Worm (Caenorhabditis elegans) whole organism, L1 larva: ENCODE results near the gene symk-1.

Experiments used
- C16A3.4 ChIP-seq: fragments of 150-350 bp; optimal IDR thresholded peaks from 2 replicates; lab custom pipeline; 2014; ENCODE audit warnings: missing biosample characterization, missing genetic modification characterization
- ama-1 ChIP-seq: fragments of 150-350 bp; optimal IDR thresholded peaks from 2 replicates; lab custom pipeline; 2014
- blmp-1 ChIP-seq: fragments of 150-350 bp; optimal IDR thresholded peaks from 2 replicates; lab custom pipeline; 2014; ENCODE audit warnings: missing biosample characterization, missing genetic modification characterization
- ceh-82 ChIP-seq, 3 experiments: fragments of 150-350 bp in 1 of 3; sonication (generic microtip) in 2 of 3; optimal IDR thresholded peaks; 2 replicates each; lab custom pipeline; 2014 to 2017; ENCODE audit warnings: missing biosample characterization in 3 of 3, missing genetic modification characterization in 3 of 3
- ces-1 ChIP-seq: fragments of 150-350 bp; optimal IDR thresholded peaks from 2 replicates; lab custom pipeline; 2014; ENCODE audit warnings: missing biosample characterization, missing genetic modification reagents, missing genetic modification characterization
- dpl-1 ChIP-seq, 3 experiments: fragments of 150-350 bp in 2 of 3; sonication (generic microtip) in 1 of 3; optimal IDR thresholded peaks; 2 replicates each; lab custom pipeline; 2014 to 2017; ENCODE audit warnings: missing biosample characterization in 3 of 3, missing genetic modification characterization in 3 of 3, missing genetic modification reagents in 3 of 3
- dsc-1 ChIP-seq: sonication (generic microtip); optimal IDR thresholded peaks from 2 replicates; lab custom pipeline; 2016; ENCODE audit warnings: mild to moderate bottlenecking, missing genetic modification characterization, missing compliant biosample characterization
- egl-13 ChIP-seq: sonication (generic microtip); optimal IDR thresholded peaks from 2 replicates; lab custom pipeline; 2016; ENCODE audit warnings: missing genotype, missing genetic modification reagents, missing genetic modification characterization, missing compliant biosample characterization
- fkh-4 ChIP-seq: sonication (generic microtip); optimal IDR thresholded peaks from 2 replicates; lab custom pipeline; 2016; ENCODE audit warnings: missing compliant biosample characterization, missing genetic modification characterization, borderline replicate concordance
- fkh-8 ChIP-seq: sonication (generic microtip); optimal IDR thresholded peaks from 2 replicates; lab custom pipeline; 2016; ENCODE audit warnings: mild to moderate bottlenecking, missing genetic modification characterization, missing compliant biosample characterization
- hlh-17 ChIP-seq: fragments of 200-800 bp; sonication (Bioruptor generic); optimal IDR thresholded peaks from 2 replicates; lab custom pipeline; 2018; ENCODE audit warnings: missing genetic modification characterization, mild to moderate bottlenecking, missing compliant biosample characterization, moderate library complexity, borderline replicate concordance
- irx-1 ChIP-seq: sonication (generic microtip); optimal IDR thresholded peaks from 2 replicates; lab custom pipeline; 2016; ENCODE audit warnings: missing genetic modification characterization, missing compliant biosample characterization
- jun-1 ChIP-seq: fragments of 150-350 bp; optimal IDR thresholded peaks from 2 replicates; lab custom pipeline; 2014; ENCODE audit warnings: missing biosample characterization, missing genetic modification reagents, missing genetic modification characterization
- lin-13 ChIP-seq: fragments of 150-350 bp; optimal IDR thresholded peaks from 2 replicates; lab custom pipeline; 2014; ENCODE audit warnings: missing biosample characterization, missing genetic modification reagents, missing genetic modification characterization
- lin-14 ChIP-seq: fragments of 200-800 bp; sonication (Bioruptor generic); optimal IDR thresholded peaks from 2 replicates; lab custom pipeline; 2018; ENCODE audit warnings: mild to moderate bottlenecking, missing genetic modification characterization, moderate library complexity, missing compliant biosample characterization
- lin-35 ChIP-seq, 2 experiments: fragments of 150-350 bp; optimal IDR thresholded peaks; 2 replicates each; lab custom pipeline; 2014; ENCODE audit warnings: missing biosample characterization in 2 of 2, missing genetic modification characterization in 2 of 2, missing genetic modification reagents in 2 of 2
- lir-3 ChIP-seq: sonication (generic microtip); optimal IDR thresholded peaks from 2 replicates; lab custom pipeline; 2016; ENCODE audit warnings: mild to moderate bottlenecking, missing genetic modification characterization, moderate library complexity, missing compliant biosample characterization; ENCODE audit not compliant: poor library complexity
- nhr-20 ChIP-seq: sonication (generic microtip); optimal IDR thresholded peaks from 2 replicates; lab custom pipeline; 2016; ENCODE audit warnings: mild to moderate bottlenecking, missing genetic modification characterization, missing compliant biosample characterization
- nhr-28 ChIP-seq: fragments of 150-350 bp; optimal IDR thresholded peaks from 2 replicates; lab custom pipeline; 2014; ENCODE audit warnings: missing biosample characterization, missing genetic modification characterization
- nhr-47 ChIP-seq: sonication (generic microtip); optimal IDR thresholded peaks from 2 replicates; lab custom pipeline; 2016; ENCODE audit warnings: mild to moderate bottlenecking, missing genetic modification characterization, moderate library complexity, missing compliant biosample characterization
- nhr-76 ChIP-seq: sonication (generic microtip); optimal IDR thresholded peaks from 2 replicates; lab custom pipeline; 2017; ENCODE audit warnings: missing biosample characterization, missing genetic modification characterization
- nhr-77 ChIP-seq: fragments of 150-350 bp; optimal IDR thresholded peaks from 2 replicates; lab custom pipeline; 2014; ENCODE audit warnings: missing biosample characterization, missing genetic modification characterization
- nhr-84 ChIP-seq: sonication (generic microtip); optimal IDR thresholded peaks from 2 replicates; lab custom pipeline; 2017; ENCODE audit warnings: missing biosample characterization, missing genetic modification characterization
- nhr-90 ChIP-seq: sonication (generic microtip); optimal IDR thresholded peaks from 2 replicates; lab custom pipeline; 2016; ENCODE audit warnings: mild to moderate bottlenecking, missing genetic modification characterization, missing compliant biosample characterization; ENCODE audit not compliant: poor library complexity
- pqm-1 ChIP-seq: sonication (generic microtip); optimal IDR thresholded peaks from 3 replicates; lab custom pipeline; 2017; ENCODE audit warnings: missing biosample characterization, missing genetic modification characterization
- snu-23 ChIP-seq: sonication (generic microtip); optimal IDR thresholded peaks from 2 replicates; lab custom pipeline; 2016; ENCODE audit warnings: missing genetic modification characterization, missing compliant biosample characterization
- sptf-1 ChIP-seq: fragments of 150-350 bp; optimal IDR thresholded peaks from 2 replicates; lab custom pipeline; 2014; ENCODE audit warnings: missing biosample characterization, missing genetic modification characterization
- swsn-7 ChIP-seq: sonication (generic microtip); optimal IDR thresholded peaks from 2 replicates; lab custom pipeline; 2016; ENCODE audit warnings: missing genetic modification characterization, missing compliant biosample characterization
- zag-1 ChIP-seq: fragments of 150-350 bp; optimal IDR thresholded peaks from 2 replicates; lab custom pipeline; 2014; ENCODE audit warnings: missing biosample characterization, missing genetic modification characterization
- ztf-11 ChIP-seq, 2 experiments: sonication (generic microtip); optimal IDR thresholded peaks; 2 replicates each; lab custom pipeline; 2016 to 2017; ENCODE audit warnings: missing genetic modification characterization in 2 of 2, missing biosample characterization in 1 of 2, missing compliant biosample characterization in 1 of 2

symk-1 gene

ce11 chrV:8594105-8594964 is 24.2 kb downstream of the symk-1 start, which contains the start of gene tag-196 (continued):
- TF ChIP-seq ztf-11 (tag; optimal IDR thresholded peaks at IDR 0.05; lab: Kevin White, UChicago) (peak in 1 of 2 experiments; percentile 15), ama-1 (lab: Kevin White, UChicago) (no peak), ceh-82 (tag; optimal IDR thresholded peaks at IDR 0.05; lab: Kevin White, UChicago) (no peak), nhr-47 (tag; lab: Kevin White, UChicago) (no peak), nhr-28 (tag; lab: Kevin White, UChicago) (no peak), swsn-7 (tag; lab: Kevin White, UChicago) (no peak), lin-35 (GFP tag; optimal IDR thresholded peaks at IDR 0.05; lab: Kevin White, UChicago) (peak in 1 of 2 experiments; percentile 28), nhr-20 (tag; lab: Kevin White, UChicago) (peak; percentile 12), nhr-77 (tag; lab: Kevin White, UChicago) (no peak), irx-1 (tag; lab: Kevin White, UChicago) (no peak), snu-23 (GFP tag; lab: Kevin White, UChicago) (peak; percentile 8), ces-1 (no peak), nhr-90 (tag; lab: Kevin White, UChicago) (no peak)

DNA sequence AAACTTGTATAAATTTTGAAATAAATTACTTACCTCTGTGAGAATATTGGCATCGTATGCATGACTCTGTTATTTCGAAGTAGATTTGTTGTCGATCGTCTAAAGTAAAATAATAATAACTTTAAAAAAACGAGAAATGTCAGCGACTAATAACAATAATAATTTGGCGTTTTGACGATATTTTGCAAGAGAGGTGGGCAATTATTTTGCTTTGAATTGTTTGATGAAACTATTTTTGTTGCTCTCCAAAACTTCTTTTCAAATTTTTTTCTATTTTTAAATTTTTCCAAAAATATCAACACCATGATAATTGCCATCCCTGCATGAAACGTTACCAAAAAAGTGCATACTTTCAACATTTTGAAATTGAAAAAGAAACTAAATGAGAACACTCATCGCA is 29.1 kb downstream of the symk-1 start, which contains the start of gene F41E6.7:
Gene F41E6.7, minus strand, starts transcription at position 101 of the 400 bp plus-strand sequence.
- TF ChIP-seq dpl-1 (GFP tag; optimal IDR thresholded peaks at IDR 0.05; lab: Kevin White, UChicago) = no peak
- TF ChIP-seq lin-13 (GFP tag; lab: Kevin White, UChicago) = no peak
- no peak for TF ChIP-seq blmp-1 (tag; lab: Kevin White, UChicago)
- no peak for TF ChIP-seq jun-1 (tag; lab: Kevin White, UChicago)

DNA sequence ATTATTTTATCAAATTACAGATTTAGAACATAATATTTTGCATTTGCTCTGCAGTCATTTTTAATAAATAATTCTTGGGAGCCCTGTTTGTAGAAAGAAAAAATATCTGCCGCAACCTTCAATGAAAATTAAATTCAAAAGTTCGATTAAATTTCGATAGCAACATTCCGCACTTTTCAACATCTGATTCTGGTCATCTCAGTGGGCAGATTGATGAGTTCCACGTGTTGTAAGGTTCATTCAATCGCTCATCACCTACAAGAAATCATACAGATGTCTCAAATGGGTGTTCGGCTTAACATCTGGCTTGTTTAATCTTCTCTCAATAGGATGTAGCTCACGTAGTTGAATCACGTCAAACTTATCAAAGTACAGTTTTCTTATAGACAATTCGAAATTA is 29.8 kb downstream of the symk-1 start:
- TF ChIP-seq zag-1 (no peak), fkh-8 (no peak), nhr-90 (tag; lab: Kevin White, UChicago) (no peak), dsc-1 (tag; lab: Kevin White, UChicago) (peak; percentile 98), hlh-17 (GFP tag; lab: Kevin White, UChicago) (no peak), nhr-84 (tag; lab: Kevin White, UChicago) (no peak), lin-14 (GFP tag; lab: Kevin White, UChicago) (no peak), ces-1 (no peak), sptf-1 (tag; lab: Kevin White, UChicago) (no peak), swsn-7 (tag; lab: Kevin White, UChicago) (no peak), fkh-4 (tag; lab: Kevin White, UChicago) (peak; percentile 92)

ce11 chrV:8601420-8601819 is 31.3 kb downstream of the symk-1 start, which contains the start of gene F41E6.8:
TSS of gene F41E6.8 (minus strand) at chrV:8601520.
- TF ChIP-seq egl-13 (tag; lab: Kevin White, UChicago) = no peak
- no peak for TF ChIP-seq pqm-1 (tag; lab: Kevin White, UChicago)
- TF ChIP-seq C16A3.4 = no peak
- no peak for TF ChIP-seq nhr-76 (tag; lab: Kevin White, UChicago)

- no peak for TF ChIP-seq lir-3 (tag; lab: Kevin White, UChicago)
- TF ChIP-seq nhr-84 (tag; lab: Kevin White, UChicago) = no peak
- no peak for TF ChIP-seq egl-13 (tag; lab: Kevin White, UChicago)
Measured at ce11 chrV:8602638-8603037, 32.5 kb downstream of the symk-1 start, which contains the start of gene F41E6.15. TSS of gene F41E6.15 (minus strand) at chrV:8602738.
